Worm (Caenorhabditis elegans) whole organism, young adult: ENCODE results near the gene twk-9.
A peak's percentile ranks its signal among the peaks of the same experiment; 100 is the strongest.

Experiments used
- T26A5.8 ChIP-seq: sonication (generic microtip); optimal IDR thresholded peaks from 2 replicates; lab custom pipeline; 2016; ENCODE audit warnings: missing genetic modification characterization, missing compliant biosample characterization
- Y53G8AR.9 ChIP-seq: fragments of 200-800 bp; sonication (Bioruptor generic); conservative IDR thresholded peaks from 2 replicates; pipeline ENCODE4 v1.3.6; 2022; ENCODE audit warnings: missing genetic modification reagents, missing genetic modification characterization, missing compliant biosample characterization
- ama-1 ChIP-seq, 3 experiments: fragments of 150-350 bp in 1 of 3; sonication (generic microtip) in 2 of 3; optimal IDR thresholded peaks; 2 replicates each; lab custom pipeline; 2014 to 2018; ENCODE audit warnings: missing biosample characterization in 2 of 3, missing genetic modification characterization in 2 of 3, missing genetic modification reagents in 2 of 3
- aptf-2 ChIP-seq: fragments of 200-800 bp; sonication (Bioruptor generic); conservative IDR thresholded peaks from 2 replicates; pipeline ENCODE4 v1.3.6; 2022; ENCODE audit warnings: missing genetic modification reagents, missing genetic modification characterization, missing compliant biosample characterization
- atf-7 ChIP-seq: sonication (generic microtip); optimal IDR thresholded peaks from 2 replicates; lab custom pipeline; 2017; ENCODE audit warnings: mild to moderate bottlenecking, missing genetic modification characterization, missing compliant biosample characterization
- cebp-1 ChIP-seq, 2 experiments: fragments of 200-800 bp in 1 of 2; sonication (Bioruptor generic) in 1 of 2; sonication (generic microtip) in 1 of 2; IDR thresholded peaks in 1 of 2; optimal IDR thresholded peaks in 1 of 2; 2 replicates each; pipeline versions ENCODE4 v1.3.6 to Lab custom; 2017 to 2022; ENCODE audit warnings: missing compliant biosample characterization in 2 of 2, missing genetic modification characterization in 2 of 2, mild to moderate bottlenecking in 1 of 2, missing genetic modification reagents in 1 of 2, moderate library complexity in 1 of 2
- ceh-27 ChIP-seq: fragments of 200-800 bp; sonication (Bioruptor generic); optimal IDR thresholded peaks from 2 replicates; lab custom pipeline; 2018; ENCODE audit warnings: mild to moderate bottlenecking, missing genetic modification characterization, moderate library complexity, missing compliant biosample characterization
- fkh-3 ChIP-seq: sonication (generic microtip); optimal IDR thresholded peaks from 2 replicates; lab custom pipeline; 2016; ENCODE audit warnings: mild to moderate bottlenecking, missing genetic modification characterization, missing compliant biosample characterization
- let-607 ChIP-seq, 2 experiments: fragments of 200-800 bp in 1 of 2; sonication (Bioruptor generic) in 1 of 2; sonication (generic microtip) in 1 of 2; optimal IDR thresholded peaks; 2 replicates each; lab custom pipeline; 2016 to 2018; ENCODE audit warnings: mild to moderate bottlenecking in 2 of 2, missing compliant biosample characterization in 2 of 2, missing genetic modification characterization in 2 of 2, moderate library complexity in 2 of 2, missing genotype in 1 of 2
- lin-40 ChIP-seq: sonication (generic microtip); optimal IDR thresholded peaks from 2 replicates; lab custom pipeline; 2016; ENCODE audit warnings: missing genetic modification characterization, mild to moderate bottlenecking, missing compliant biosample characterization, missing genotype, missing genetic modification reagents
- lin-54 ChIP-seq: fragments of 200-800 bp; sonication (Bioruptor generic); optimal IDR thresholded peaks from 2 replicates; lab custom pipeline; 2018; ENCODE audit warnings: mild to moderate bottlenecking, missing genetic modification characterization, missing compliant biosample characterization
- snpc-4 ChIP-seq, 5 experiments: fragments of 150-350 bp in 1 of 5; sonication (generic microtip) in 4 of 5; optimal IDR thresholded peaks; 2 replicates each; lab custom pipeline; 2014 to 2018; ENCODE audit warnings: missing genetic modification characterization in 5 of 5, missing biosample characterization in 3 of 5, antibody characterized with exemption in 2 of 5, mild to moderate bottlenecking in 2 of 5, missing compliant biosample characterization in 2 of 5, missing genotype in 2 of 5, moderate library complexity in 2 of 5, missing genetic modification reagents in 1 of 5
- ztf-28 ChIP-seq: fragments of 200-800 bp; sonication (Bioruptor generic); IDR thresholded peaks from 2 replicates; pipeline ENCODE4 v1.3.6; 2022; ENCODE audit warnings: missing genetic modification reagents, missing genetic modification characterization, missing compliant biosample characterization

DNA sequence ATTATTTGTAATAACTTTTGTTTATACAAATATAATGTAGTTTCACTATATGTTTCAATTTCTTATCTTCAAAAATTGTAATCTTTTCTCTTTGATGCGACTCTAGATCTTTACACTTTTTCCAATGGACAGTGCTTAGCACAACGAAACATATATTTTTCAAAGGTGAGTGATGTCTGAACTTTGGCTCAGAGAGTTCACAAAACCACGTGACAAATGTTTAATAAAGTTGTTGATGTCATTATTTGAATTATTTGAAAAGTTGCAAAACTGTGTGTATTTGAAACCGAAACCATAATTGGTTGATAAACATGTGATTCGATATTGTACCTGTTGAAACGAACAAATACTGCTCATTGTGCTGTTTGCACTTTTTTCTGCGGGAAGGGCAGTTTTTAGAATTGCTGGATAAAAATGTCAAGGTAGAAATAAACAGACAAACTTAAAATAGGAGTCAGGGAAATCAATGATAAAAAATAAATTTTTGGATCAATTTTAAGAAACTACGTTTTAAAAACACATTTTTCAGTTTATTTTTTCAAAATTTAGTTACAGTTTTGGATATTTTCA lies 24.8 kb upstream of the twk-9 start:
- TF ChIP-seq lin-40 = no peak
- no peak for TF ChIP-seq let-607 (tag; optimal IDR thresholded peaks at IDR 0.05; lab: Kevin White, UChicago)
- TF ChIP-seq Y53G8AR.9 (GFP tag; lab: Robert Waterston, UW) = no peak
- no peak for TF ChIP-seq aptf-2 (GFP tag; lab: Robert Waterston, UW)
- no peak for TF ChIP-seq ama-1 (optimal IDR thresholded peaks at IDR 0.05; lab: Kevin White, UChicago)
- TF ChIP-seq ama-1 (GFP tag; optimal IDR thresholded peaks at IDR 0.05; lab: Kevin White, UChicago) = no peak
- TF ChIP-seq ceh-27 = no peak
- no peak for TF ChIP-seq T26A5.8 (tag; lab: Kevin White, UChicago)
- TF ChIP-seq cebp-1 (GFP tag; IDR thresholded peaks at IDR 0.05; lab: Robert Waterston, UW) = no peak
- peak; percentile 18 for TF ChIP-seq cebp-1 (tag; optimal IDR thresholded peaks at IDR 0.05; lab: Kevin White, UChicago)
- no peak for TF ChIP-seq fkh-3 (tag; lab: Kevin White, UChicago)
- TF ChIP-seq snpc-4 (GFP tag; optimal IDR thresholded peaks at IDR 0.05; lab: Kevin White, UChicago) = no peak
- TF ChIP-seq snpc-4 (tag; optimal IDR thresholded peaks at IDR 0.05; lab: Kevin White, UChicago) = no peak
- TF ChIP-seq lin-54 = no peak
- TF ChIP-seq ztf-28 (GFP tag; lab: Robert Waterston, UW) = no peak
- TF ChIP-seq atf-7 (tag; lab: Kevin White, UChicago) = no peak
